Fruit fly (Drosophila melanogaster) whole organism: ENCODE measurements around the gene CG9184.

Experiments
- CG8478 ChIP-seq: fragments of >200 bp; optimal IDR thresholded peaks from 2 replicates; lab custom pipeline; 2018; ENCODE audit warnings: inconsistent platforms
- Dll ChIP-seq: fragments of >200 bp; optimal IDR thresholded peaks from 2 replicates; lab custom pipeline; 2017
- EcR ChIP-seq, 2 experiments: fragments of >200 bp; optimal IDR thresholded peaks; 2 replicates each; lab custom pipeline; 2017; ENCODE audit warnings: missing biosample characterization in 2 of 2, missing genetic modification characterization in 2 of 2, missing genetic modification reagents in 2 of 2
- pan ChIP-seq: fragments of >200 bp; optimal IDR thresholded peaks from 2 replicates; lab custom pipeline; 2017
- psq ChIP-seq: fragments of >200 bp; optimal IDR thresholded peaks from 2 replicates; lab custom pipeline; 2017
- usp ChIP-seq: fragments of >200 bp; optimal IDR thresholded peaks from 2 replicates; lab custom pipeline; 2017; ENCODE audit warnings: missing biosample characterization, missing genetic modification characterization, mixed read lengths

- TF ChIP-seq EcR (GFP tag; optimal IDR thresholded peaks at IDR 0.05; lab: Kevin White, UChicago) (no peak), pan (lab: Kevin White, UChicago) (no peak), Dll (lab: Kevin White, UChicago) (no peak), CG8478 (lab: Kevin White, UChicago) (no peak), psq (lab: Kevin White, UChicago) (no peak), usp (no peak)
Observed at dm6 chr3L:1322706-1323105, at the start of gene CG9184.
